Worm (Caenorhabditis elegans): ENCODE data around the gene cmk-1.

Gene cmk-1

DNA sequence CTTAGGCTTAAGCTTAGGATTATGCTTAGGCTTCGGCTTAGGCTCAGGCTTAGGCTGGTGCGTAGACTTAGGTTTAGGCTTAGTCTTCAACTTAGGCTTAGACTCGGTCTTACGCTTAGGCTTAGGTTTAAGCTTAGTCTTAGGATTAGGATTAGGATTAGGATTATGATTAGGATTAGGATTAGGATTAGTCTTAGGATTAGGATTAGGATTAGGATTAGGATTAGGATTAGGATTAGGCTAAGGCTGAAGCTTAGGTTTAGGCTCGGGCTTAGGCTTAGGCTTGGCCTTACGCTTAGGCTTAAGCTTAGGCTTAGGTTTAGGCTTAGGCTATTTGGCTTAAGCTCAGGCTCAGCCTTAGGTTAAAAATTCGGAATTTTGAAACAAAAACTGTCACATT, 39.1 kb upstream of the cmk-1 start:
- TF ChIP-seq ztf-4 (tag; optimal IDR thresholded peaks at IDR 0.05), result no peak
- TF ChIP-seq lir-3 (tag; optimal IDR thresholded peaks at IDR 0.05; ENCODE audit: poor library complexity), result no peak
- no peak for TF ChIP-seq unc-30 (tag; optimal IDR thresholded peaks at IDR 0.05)
- TF ChIP-seq ceh-63 (GFP tag; optimal IDR thresholded peaks at IDR 0.05), result no peak
- TF ChIP-seq pag-3 (tag; optimal IDR thresholded peaks at IDR 0.05; ENCODE audit: borderline replicate concordance, insufficient read depth), result no peak
- TF ChIP-seq nhr-84 (tag; optimal IDR thresholded peaks at IDR 0.05), result no peak
- no peak for TF ChIP-seq sup-37 (GFP tag; optimal IDR thresholded peaks at IDR 0.05)
- no peak for TF ChIP-seq mdl-1 (tag; optimal IDR thresholded peaks at IDR 0.05)
- TF ChIP-seq nhr-77 (tag; optimal IDR thresholded peaks at IDR 0.05), result no peak
- no peak for TF ChIP-seq nhr-85 (tag)

DNA sequence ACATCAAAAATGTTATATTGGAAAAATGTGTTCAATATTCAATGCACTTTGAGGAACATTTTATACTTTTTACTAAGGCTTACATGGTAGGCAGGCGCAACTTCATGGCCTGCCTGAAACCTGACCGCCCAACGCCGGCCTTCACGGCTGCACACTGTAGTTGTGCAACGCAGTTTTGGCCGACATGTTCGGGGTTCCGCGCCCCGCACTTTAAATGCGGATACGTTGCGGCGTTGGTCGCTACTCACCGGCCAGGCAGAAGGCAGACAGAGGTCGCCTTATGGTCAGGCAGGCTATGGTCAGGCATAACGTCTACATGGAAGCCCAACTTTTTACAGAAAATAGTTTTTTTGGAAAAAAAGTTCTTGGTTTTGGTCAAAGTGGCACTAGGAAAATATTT, 33.6 kb upstream of the cmk-1 start:
- no peak for TF ChIP-seq lin-39 (tag; optimal IDR thresholded peaks at IDR 0.05)
- no peak for TF ChIP-seq efl-1 (optimal IDR thresholded peaks at IDR 0.05)
- TF ChIP-seq efl-1 (GFP tag; optimal IDR thresholded peaks at IDR 0.05 in 1 of 2), result peak in 1 of 2 experiments; percentile 44

ce11 chrIV:1791775-1792174, 32.5 kb upstream of the cmk-1 start:
- no peak for TF ChIP-seq ceh-63 (GFP tag; optimal IDR thresholded peaks at IDR 0.05)
- peak; percentile 51 for TF ChIP-seq nhr-85 (tag)

DNA sequence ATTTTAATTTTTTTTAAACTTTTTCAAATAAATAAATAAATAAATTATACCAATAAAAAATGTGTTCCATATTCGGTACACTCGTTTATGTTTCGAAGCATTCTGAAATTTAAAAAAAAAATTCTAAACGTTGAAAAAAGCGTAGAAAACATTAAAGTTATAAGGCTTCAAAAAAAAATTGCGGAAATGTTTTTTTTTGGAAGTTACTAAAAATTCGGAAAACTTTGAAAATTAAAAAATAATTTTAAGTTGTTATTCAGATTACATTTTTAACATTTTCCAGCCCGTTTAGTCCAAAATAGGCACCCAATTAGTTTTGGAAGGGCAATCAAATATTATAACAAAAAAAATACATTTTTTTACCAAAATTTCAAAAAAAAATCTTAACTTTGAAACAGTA, 20.4 kb upstream of the cmk-1 start, which contains the start of gene Y38C1BA.1:
Gene Y38C1BA.1 (minus strand): TSS at position 101 of the 400 bp plus-strand sequence.
- TF ChIP-seq unc-130 (tag; optimal IDR thresholded peaks at IDR 0.05) (no peak), mdl-1 (tag; optimal IDR thresholded peaks at IDR 0.05) (no peak), dpl-1 (GFP tag; optimal IDR thresholded peaks at IDR 0.05) (no peak), egl-27 (tag; optimal IDR thresholded peaks at IDR 0.05) (no peak), nhr-90 (tag; optimal IDR thresholded peaks at IDR 0.05; ENCODE audit: poor library complexity) (no peak), skn-1 (tag; optimal IDR thresholded peaks at IDR 0.05) (no peak), zip-4 (GFP tag; optimal IDR thresholded peaks at IDR 0.05) (no peak), egl-13 (tag; optimal IDR thresholded peaks at IDR 0.05) (no peak)

DNA sequence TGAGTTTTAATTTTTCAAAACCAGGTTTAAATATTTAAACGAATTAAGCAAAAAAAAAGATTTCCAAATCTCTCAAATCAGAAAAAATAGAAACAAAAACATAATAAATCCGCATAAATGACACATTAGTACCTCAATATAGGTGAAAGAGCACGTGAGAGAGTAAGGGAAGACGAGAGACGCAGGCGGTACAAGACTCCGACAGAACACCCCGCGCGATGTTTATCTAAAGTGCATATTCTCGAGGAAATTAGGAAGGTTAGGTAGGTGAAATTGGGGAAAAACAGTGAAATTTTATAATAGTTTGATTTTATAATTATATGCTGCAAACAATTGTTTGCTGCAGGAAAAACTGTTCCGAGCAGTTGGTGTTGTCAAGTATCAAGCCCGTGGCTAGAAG, 19.7 kb upstream of the cmk-1 start:
- TF ChIP-seq elt-3 (tag; optimal IDR thresholded peaks at IDR 0.05) (no peak), mdl-1 (tag; optimal IDR thresholded peaks at IDR 0.05) (peak in 1 of 2 experiments; percentile 24), dpl-1 (GFP tag; optimal IDR thresholded peaks at IDR 0.05) (peak; percentile 3 to 54 (median 41)), lir-3 (tag; optimal IDR thresholded peaks at IDR 0.05; ENCODE audit: poor library complexity) (no peak), C16A3.4 (tag; optimal IDR thresholded peaks at IDR 0.05) (peak; percentile 43), unc-98 (GFP tag; IDR thresholded peaks at IDR 0.05) (no peak), xbp-1 (tag; optimal IDR thresholded peaks at IDR 0.05) (peak; percentile 35), fos-1 (tag; optimal IDR thresholded peaks at IDR 0.05) (peak; percentile 19), blmp-1 (tag; optimal IDR thresholded peaks at IDR 0.05) (peak; percentile 50), lin-35 (GFP tag; optimal IDR thresholded peaks at IDR 0.05) (peak; percentile 22 to 62), lin-15B (tag; optimal IDR thresholded peaks at IDR 0.05) (no peak), efl-1 (optimal IDR thresholded peaks at IDR 0.05) (peak; percentile 50 to 59), efl-1 (GFP tag; optimal IDR thresholded peaks at IDR 0.05 in 1 of 2) (peak; percentile 33 to 93), fkh-10 (GFP tag; optimal IDR thresholded peaks at IDR 0.05) (no peak), ceh-63 (GFP tag; optimal IDR thresholded peaks at IDR 0.05) (no peak), dsc-1 (tag; optimal IDR thresholded peaks at IDR 0.05) (peak; percentile 18), mep-1 (tag; optimal IDR thresholded peaks at IDR 0.05) (peak; percentile 23), mab-9 (GFP tag; IDR thresholded peaks at IDR 0.05) (no peak), swsn-7 (tag; optimal IDR thresholded peaks at IDR 0.05) (peak; percentile 46), nhr-85 (tag) (peak; percentile 80), alr-1 (tag; optimal IDR thresholded peaks at IDR 0.05; ENCODE audit: borderline replicate concordance) (no peak), ceh-82 (tag; optimal IDR thresholded peaks at IDR 0.05) (no peak), aly-2 (tag; optimal IDR thresholded peaks at IDR 0.05) (no peak), tbx-2 (tag; optimal IDR thresholded peaks at IDR 0.05) (peak; percentile 6), nhr-47 (tag; optimal IDR thresholded peaks at IDR 0.05) (peak; percentile 58), lsy-2 (tag; optimal IDR thresholded peaks at IDR 0.05) (peak; percentile 45 to 68), nhr-12 (tag; optimal IDR thresholded peaks at IDR 0.05) (no peak), unc-130 (tag; optimal IDR thresholded peaks at IDR 0.05) (peak; percentile 21), sox-4 (tag; optimal IDR thresholded peaks at IDR 0.05) (no peak), ztf-11 (tag; optimal IDR thresholded peaks at IDR 0.05) (no peak), snu-23 (GFP tag; optimal IDR thresholded peaks at IDR 0.05) (peak; percentile 66)
